Worm (Caenorhabditis elegans): ENCODE data around the gene C16C8.4.

The C16C8.4 gene

DNA sequence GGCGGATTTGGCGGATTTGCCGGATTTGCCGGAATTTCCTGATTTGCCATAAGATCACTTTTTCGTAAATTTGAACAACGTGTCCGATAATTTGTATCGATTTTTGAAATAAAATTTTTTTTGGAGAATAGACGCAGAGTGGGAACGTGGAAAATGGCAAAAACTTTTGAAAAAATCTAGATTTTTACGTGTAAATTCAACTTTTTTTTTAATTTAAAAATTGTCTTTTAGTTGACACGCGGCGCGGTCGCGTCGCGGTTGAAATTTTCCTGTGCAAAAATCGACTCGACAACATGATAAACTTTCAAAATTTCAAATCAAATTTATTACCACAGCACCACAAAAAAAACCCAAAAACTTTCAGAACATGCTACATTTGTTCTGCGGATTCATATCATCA, 48.7 kb downstream of the C16C8.4 start, which contains the start of gene nep-20 (continued):
- TF ChIP-seq nhr-27 (tag; optimal IDR thresholded peaks at IDR 0.05): no peak
